Worm (Caenorhabditis elegans) whole organism, L1 larva: ENCODE results near the gene moe-3.

ENCODE experiments used
- blmp-1 ChIP-seq: fragments of 150-350 bp; optimal IDR thresholded peaks from 2 replicates; lab custom pipeline; 2014; ENCODE audit warnings: missing biosample characterization, missing genetic modification characterization
- elt-2 ChIP-seq: sonication (generic microtip); optimal IDR thresholded peaks from 2 replicates; lab custom pipeline; 2016; ENCODE audit warnings: missing genetic modification characterization, mild to moderate bottlenecking, inconsistent platforms, missing compliant biosample characterization, missing genetic modification reagents
- fkh-8 ChIP-seq: sonication (generic microtip); optimal IDR thresholded peaks from 2 replicates; lab custom pipeline; 2016; ENCODE audit warnings: mild to moderate bottlenecking, missing genetic modification characterization, missing compliant biosample characterization
- lin-13 ChIP-seq: fragments of 150-350 bp; optimal IDR thresholded peaks from 2 replicates; lab custom pipeline; 2014; ENCODE audit warnings: missing biosample characterization, missing genetic modification reagents, missing genetic modification characterization
- nhr-11 ChIP-seq: fragments of 150-350 bp; optimal IDR thresholded peaks from 2 replicates; lab custom pipeline; 2014; ENCODE audit warnings: missing biosample characterization, missing genetic modification characterization
- nhr-47 ChIP-seq: sonication (generic microtip); optimal IDR thresholded peaks from 2 replicates; lab custom pipeline; 2016; ENCODE audit warnings: mild to moderate bottlenecking, missing genetic modification characterization, moderate library complexity, missing compliant biosample characterization
- snpc-4 ChIP-seq: fragments of 150-350 bp; optimal IDR thresholded peaks from 2 replicates; lab custom pipeline; 2014; ENCODE audit warnings: missing biosample characterization, missing genetic modification characterization
- tlp-1 ChIP-seq: fragments of 150-350 bp; optimal IDR thresholded peaks from 2 replicates; lab custom pipeline; 2014; ENCODE audit warnings: missing biosample characterization, missing genetic modification characterization
- unc-62 ChIP-seq: fragments of 150-350 bp; optimal IDR thresholded peaks from 2 replicates; lab custom pipeline; 2014; ENCODE audit warnings: missing biosample characterization, missing genetic modification reagents, missing genetic modification characterization
- ztf-4 ChIP-seq: fragments of 150-350 bp; optimal IDR thresholded peaks from 2 replicates; lab custom pipeline; 2014; ENCODE audit warnings: missing biosample characterization, missing genetic modification characterization

DNA sequence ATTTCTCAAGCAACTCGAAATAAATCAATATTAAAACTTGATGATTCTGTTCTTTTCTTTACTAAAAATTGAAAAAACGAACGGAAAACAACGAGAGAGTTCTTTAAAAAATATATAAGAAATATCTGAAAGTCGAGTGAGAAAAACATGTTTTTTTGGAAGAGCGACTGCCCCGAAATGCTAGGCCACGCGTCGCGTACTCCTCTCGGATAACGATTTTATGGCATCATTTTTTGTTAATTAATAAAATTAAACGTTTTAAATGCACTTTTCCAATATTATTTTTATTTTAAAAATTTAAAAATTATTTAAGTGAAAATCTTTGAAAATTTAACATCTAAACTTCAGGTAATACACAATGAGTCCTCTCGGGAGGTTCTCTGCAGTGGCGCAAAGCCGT, 48.4 kb downstream of the moe-3 start, which contains the start of gene gfm-1:
- TF ChIP-seq ztf-4 (tag; lab: Kevin White, UChicago) (no peak), nhr-47 (tag; lab: Kevin White, UChicago) (peak; percentile 91), unc-62 (no peak), nhr-11 (tag; lab: Kevin White, UChicago) (no peak), tlp-1 (tag; lab: Kevin White, UChicago) (no peak), elt-2 (tag; lab: Kevin White, UChicago) (peak; percentile 67), snpc-4 (tag; lab: Kevin White, UChicago) (peak; percentile 49), fkh-8 (tag; lab: Kevin White, UChicago) (peak; percentile 70), lin-13 (GFP tag; lab: Kevin White, UChicago) (no peak), blmp-1 (no peak)
